Worm (Caenorhabditis elegans): ENCODE measurements around the gene puf-8.

ce11 chrII:7343668-7344067 lies 45.6 kb upstream of the puf-8 start:
- TF ChIP-seq med-1 (GFP tag; optimal IDR thresholded peaks at IDR 0.05; ENCODE audit: insufficient read depth) (no peak), tab-1 (GFP tag; IDR thresholded peaks at IDR 0.05) (no peak), flt-1 (GFP tag; IDR thresholded peaks at IDR 0.05) (no peak)

All from whole organism, midembryonic.